Fruit fly (Drosophila melanogaster) whole organism, embryonic: ENCODE results near the gene CG10064.

ENCODE experiments used
- Ada2b ChIP-seq: fragments of 200-800 bp; sonication (Bioruptor generic); IDR thresholded peaks from 2 replicates; pipeline ENCODE4 v1.3.6; 2022; ENCODE audit warnings: missing biosample characterization, missing genetic modification characterization
- Atf-2 ChIP-seq: fragments of 200-800 bp; sonication (Bioruptor generic); optimal IDR thresholded peaks from 2 replicates; lab custom pipeline; 2016; ENCODE audit warnings: missing biosample characterization, missing genetic modification characterization
- CG10565 ChIP-seq: fragments of 200-800 bp; sonication (Bioruptor generic); optimal IDR thresholded peaks from 3 replicates; lab custom pipeline; 2016; ENCODE audit warnings: missing biosample characterization, mild to moderate bottlenecking, missing genetic modification characterization
- CG10979 ChIP-seq: fragments of 200-800 bp; sonication (Bioruptor generic); optimal IDR thresholded peaks from 2 replicates; lab custom pipeline; 2018; ENCODE audit warnings: missing biosample characterization, mild to moderate bottlenecking, missing genetic modification characterization, moderate library complexity
- CG12155 ChIP-seq: fragments of 200-800 bp; sonication (Bioruptor generic); optimal IDR thresholded peaks from 3 replicates; lab custom pipeline; 2016; ENCODE audit warnings: missing biosample characterization, missing genetic modification characterization
- CG13287 ChIP-seq: fragments of 200-800 bp; sonication (Bioruptor generic); IDR thresholded peaks from 2 replicates; pipeline ENCODE4 v1.3.6; 2022; ENCODE audit warnings: missing biosample characterization, missing genetic modification characterization; ENCODE audit not compliant: partially characterized antibody
- CG13775 ChIP-seq: fragments of 200-800 bp; sonication (Bioruptor generic); optimal IDR thresholded peaks from 3 replicates; lab custom pipeline; 2017; ENCODE audit warnings: missing biosample characterization, mild to moderate bottlenecking, missing genetic modification characterization
- CG1602 ChIP-seq: fragments of 200-800 bp; sonication (Bioruptor generic); optimal IDR thresholded peaks from 3 replicates; lab custom pipeline; 2016; ENCODE audit warnings: missing biosample characterization, missing genetic modification characterization
- CG16815 ChIP-seq: fragments of 200-800 bp; sonication (Bioruptor generic); optimal IDR thresholded peaks from 3 replicates; lab custom pipeline; 2017; ENCODE audit warnings: missing biosample characterization, mild to moderate bottlenecking, missing genetic modification characterization
- CG17912 ChIP-seq: fragments of 200-800 bp; sonication (Bioruptor generic); optimal IDR thresholded peaks from 2 replicates; lab custom pipeline; 2018; ENCODE audit warnings: missing biosample characterization, mild to moderate bottlenecking, missing genetic modification characterization
- CG34224 ChIP-seq: fragments of 200-800 bp; sonication (Bioruptor generic); IDR thresholded peaks from 3 replicates; pipeline ENCODE4 v1.3.6; 2022; ENCODE audit warnings: missing biosample characterization, missing genetic modification characterization; ENCODE audit not compliant: partially characterized antibody
- CG43689 ChIP-seq: fragments of 200-800 bp; sonication (Bioruptor generic); IDR thresholded peaks from 2 replicates; pipeline ENCODE4 v1.3.6; 2022; ENCODE audit warnings: missing biosample characterization, missing genetic modification characterization
- CG4617 ChIP-seq: fragments of 200-800 bp; sonication (Bioruptor generic); optimal IDR thresholded peaks from 3 replicates; lab custom pipeline; 2016; ENCODE audit warnings: missing biosample characterization, missing genetic modification characterization, borderline replicate concordance
- CG4707 ChIP-seq: fragments of 200-800 bp; sonication (Bioruptor generic); optimal IDR thresholded peaks from 2 replicates; lab custom pipeline; 2018; ENCODE audit warnings: missing biosample characterization, mild to moderate bottlenecking, missing genetic modification characterization, moderate library complexity
- CG7556 ChIP-seq: fragments of 200-800 bp; sonication (Bioruptor generic); optimal IDR thresholded peaks from 2 replicates; lab custom pipeline; 2017; ENCODE audit warnings: missing biosample characterization, mild to moderate bottlenecking, missing genetic modification characterization
- CG7963 ChIP-seq: fragments of 200-800 bp; sonication (Bioruptor generic); IDR thresholded peaks from 3 replicates; pipeline ENCODE4 v1.3.6; 2022; ENCODE audit warnings: missing biosample characterization, missing genetic modification characterization; ENCODE audit not compliant: partially characterized antibody
- CG8944 ChIP-seq: fragments of 200-800 bp; sonication (Bioruptor generic); optimal IDR thresholded peaks from 3 replicates; lab custom pipeline; 2016; ENCODE audit warnings: missing biosample characterization, missing genetic modification characterization
- CHES-1-like ChIP-seq: fragments of 200-800 bp; sonication (Bioruptor generic); optimal IDR thresholded peaks from 2 replicates; lab custom pipeline; 2016; ENCODE audit warnings: missing biosample characterization, missing genetic modification characterization
- CkIIα-i1 ChIP-seq: fragments of 200-800 bp; sonication (Bioruptor generic); IDR thresholded peaks from 2 replicates; pipeline ENCODE4 v1.3.6; 2022; ENCODE audit warnings: missing biosample characterization, missing genetic modification characterization
- CrebB ChIP-seq: fragments of 200-800 bp; sonication (Bioruptor generic); optimal IDR thresholded peaks from 3 replicates; lab custom pipeline; 2018; ENCODE audit warnings: missing biosample characterization, mild to moderate bottlenecking, missing genetic modification characterization
- Doc2 ChIP-seq: fragments of 200-800 bp; sonication (Bioruptor generic); IDR thresholded peaks from 2 replicates; pipeline ENCODE4 v1.3.6; 2022; ENCODE audit warnings: missing biosample characterization, missing genetic modification characterization
- Fer2 ChIP-seq: fragments of 200-800 bp; sonication (Bioruptor generic); optimal IDR thresholded peaks from 2 replicates; lab custom pipeline; 2018; ENCODE audit warnings: missing biosample characterization, mild to moderate bottlenecking, missing genetic modification characterization, moderate library complexity
- HLH54F ChIP-seq: fragments of 200-800 bp; sonication (Bioruptor generic); optimal IDR thresholded peaks from 3 replicates; lab custom pipeline; 2016; ENCODE audit warnings: missing biosample characterization, missing genetic modification characterization
- HmgZ ChIP-seq: fragments of 200-800 bp; sonication (Bioruptor generic); optimal IDR thresholded peaks from 2 replicates; lab custom pipeline; 2018; ENCODE audit warnings: missing biosample characterization, mild to moderate bottlenecking, missing genetic modification characterization
- Hr78 ChIP-seq, 2 experiments: fragments of 200-800 bp in 1 of 2; fragments of >200 bp in 1 of 2; sonication (Bioruptor generic) in 1 of 2; optimal IDR thresholded peaks; 2 replicates each; lab custom pipeline; 2017 to 2019; ENCODE audit warnings: missing biosample characterization in 2 of 2, missing genetic modification characterization in 2 of 2, mild to moderate bottlenecking in 1 of 2, moderate library complexity in 1 of 2
- MESR4 ChIP-seq: fragments of 200-800 bp; sonication (Bioruptor generic); optimal IDR thresholded peaks from 2 replicates; lab custom pipeline; 2018; ENCODE audit warnings: missing biosample characterization, mild to moderate bottlenecking, missing genetic modification characterization, moderate library complexity
- Mes4 ChIP-seq: fragments of 200-800 bp; sonication (Bioruptor generic); optimal IDR thresholded peaks from 2 replicates; lab custom pipeline; 2016; ENCODE audit warnings: missing biosample characterization, missing genetic modification characterization
- Neu2 ChIP-seq: fragments of 200-800 bp; sonication (Bioruptor generic); optimal IDR thresholded peaks from 3 replicates; lab custom pipeline; 2016; ENCODE audit warnings: missing biosample characterization, missing genetic modification characterization, borderline replicate concordance
- Nf-YB ChIP-seq: fragments of 200-800 bp; sonication (Bioruptor generic); optimal IDR thresholded peaks from 3 replicates; lab custom pipeline; 2019; ENCODE audit warnings: missing biosample characterization, mild to moderate bottlenecking, missing genetic modification characterization, moderate library complexity
- Nf-YC ChIP-seq: fragments of 200-800 bp; optimal IDR thresholded peaks from 3 replicates; lab custom pipeline; 2019; ENCODE audit warnings: missing biosample characterization, mild to moderate bottlenecking, missing genetic modification characterization, moderate library complexity
- amos ChIP-seq: fragments of 200-800 bp; sonication (Bioruptor generic); IDR thresholded peaks from 2 replicates; pipeline ENCODE4 v1.3.6; 2022; ENCODE audit warnings: missing biosample characterization, missing genetic modification characterization; ENCODE audit not compliant: partially characterized antibody
- chif ChIP-seq, 2 experiments: fragments of 200-800 bp; sonication (Bioruptor generic); optimal IDR thresholded peaks; 3 replicates each; lab custom pipeline; 2016; ENCODE audit warnings: missing biosample characterization in 2 of 2, missing genetic modification characterization in 2 of 2
- exex ChIP-seq: fragments of 200-800 bp; sonication (Bioruptor generic); optimal IDR thresholded peaks from 4 replicates; lab custom pipeline; 2018; ENCODE audit warnings: missing biosample characterization, mild to moderate bottlenecking, missing genetic modification characterization, moderate library complexity
- fd3F ChIP-seq: fragments of 200-800 bp; sonication (Bioruptor generic); optimal IDR thresholded peaks from 2 replicates; lab custom pipeline; 2018; ENCODE audit warnings: missing biosample characterization, mild to moderate bottlenecking, missing genetic modification characterization, moderate library complexity
- fd64A ChIP-seq: fragments of 200-800 bp; sonication (Bioruptor generic); optimal IDR thresholded peaks from 3 replicates; lab custom pipeline; 2018; ENCODE audit warnings: missing biosample characterization, mild to moderate bottlenecking, missing genetic modification characterization
- fru ChIP-seq: fragments of >200 bp; optimal IDR thresholded peaks from 2 replicates; lab custom pipeline; 2017
- hbn ChIP-seq: fragments of 200-800 bp; sonication (Bioruptor generic); IDR thresholded peaks from 2 replicates; pipeline ENCODE4 v1.3.6; 2022; ENCODE audit warnings: missing biosample characterization, missing genetic modification characterization; ENCODE audit not compliant: partially characterized antibody
- kay ChIP-seq: fragments of 200-800 bp; sonication (Bioruptor generic); optimal IDR thresholded peaks from 2 replicates; lab custom pipeline; 2016; ENCODE audit warnings: missing biosample characterization, missing genetic modification characterization
- mirr ChIP-seq: fragments of 200-800 bp; sonication (Bioruptor generic); optimal IDR thresholded peaks from 3 replicates; lab custom pipeline; 2018; ENCODE audit warnings: missing biosample characterization, mild to moderate bottlenecking, missing genetic modification characterization
- mld ChIP-seq: fragments of 200-800 bp; sonication (Bioruptor generic); IDR thresholded peaks from 3 replicates; pipeline ENCODE4 v1.3.6; 2022; ENCODE audit warnings: missing biosample characterization, missing genetic modification characterization; ENCODE audit not compliant: partially characterized antibody
- org-1 ChIP-seq: fragments of 200-800 bp; sonication (Bioruptor generic); optimal IDR thresholded peaks from 2 replicates; lab custom pipeline; 2017; ENCODE audit warnings: missing biosample characterization, missing genetic modification characterization
- sd ChIP-seq: fragments of 200-800 bp; sonication (Bioruptor generic); optimal IDR thresholded peaks from 3 replicates; lab custom pipeline; 2018; ENCODE audit warnings: missing biosample characterization, mild to moderate bottlenecking, missing genetic modification characterization, moderate library complexity
- sqz ChIP-seq: fragments of 200-800 bp; sonication (Bioruptor generic); optimal IDR thresholded peaks from 3 replicates; lab custom pipeline; 2018; ENCODE audit warnings: missing biosample characterization, mild to moderate bottlenecking, missing genetic modification characterization
- sr ChIP-seq: fragments of 200-800 bp; sonication (Bioruptor generic); IDR thresholded peaks from 3 replicates; pipeline ENCODE4 v1.3.6; 2022; ENCODE audit warnings: missing biosample characterization, missing genetic modification characterization
- ssp ChIP-seq: fragments of 200-800 bp; sonication (Bioruptor generic); IDR thresholded peaks from 2 replicates; pipeline ENCODE4 v1.3.6; 2022; ENCODE audit warnings: missing biosample characterization, missing genetic modification characterization
- trem ChIP-seq: fragments of 200-800 bp; optimal IDR thresholded peaks from 3 replicates; lab custom pipeline; 2019; ENCODE audit warnings: missing biosample characterization, mild to moderate bottlenecking, missing genetic modification characterization, moderate library complexity
- wor ChIP-seq: fragments of 200-800 bp; sonication (Bioruptor generic); IDR thresholded peaks from 2 replicates; pipeline ENCODE4 v1.3.6; 2022; ENCODE audit warnings: missing biosample characterization, missing genetic modification characterization

CG10064 gene

dm6 chr3L:6955254-6956229, 12.2 kb downstream of the CG10064 start, which contains the start of the genes CG10077 and CG9948 (continued):
- peak; percentile 41 for TF ChIP-seq Mes4 (GFP tag; lab: Kevin White, UChicago)
- peak; percentile 68; the same call in 1 of the 3 replicates for TF ChIP-seq mld (GFP tag; lab: Robert Waterston, UW)
- peak; percentile 51 for TF ChIP-seq HLH54F (GFP tag; lab: Kevin White, UChicago)
- TF ChIP-seq CG4707 (GFP tag; lab: Kevin White, UChicago), result peak; percentile 75
- TF ChIP-seq Nf-YC (tag; lab: Kevin White, UChicago), result peak; percentile 85
- TF ChIP-seq CG7963 (GFP tag; lab: Robert Waterston, UW), result peak; percentile 61; the same call in 1 of the 3 replicates
- peak; percentile 11 for TF ChIP-seq CG8944 (GFP tag; lab: Kevin White, UChicago)
- TF ChIP-seq CG16815 (GFP tag; lab: Kevin White, UChicago), result peak; percentile 82
- peak; percentile 81 for TF ChIP-seq Fer2 (tag; lab: Kevin White, UChicago)
- TF ChIP-seq CG4617 (GFP tag; lab: Kevin White, UChicago), result peak; percentile 82
- peak; percentile 89 for TF ChIP-seq CG10979 (tag; lab: Kevin White, UChicago)
- TF ChIP-seq kay (GFP tag; lab: Kevin White, UChicago), result peak; percentile 47
- peak; percentile 71 for TF ChIP-seq Nf-YB (GFP tag; lab: Kevin White, UChicago)
- TF ChIP-seq CG43689 (GFP tag; lab: Robert Waterston, UW), result peak; percentile 64
- 0 out of 3 replicates have a peak, but pooled peaks have one; percentile 25 for TF ChIP-seq sr (GFP tag; lab: Robert Waterston, UW)
- TF ChIP-seq trem (tag; lab: Kevin White, UChicago), result peak; percentile 92
- no peak for TF ChIP-seq Neu2 (GFP tag; lab: Kevin White, UChicago)
- TF ChIP-seq fd64A (GFP tag; lab: Kevin White, UChicago), result peak; percentile 51
- peak; percentile 83 for TF ChIP-seq amos
- TF ChIP-seq CkIIα-i1 (GFP tag; lab: Robert Waterston, UW), result no peak; the same call in 1 of the 2 replicates
- TF ChIP-seq sqz (GFP tag; lab: Kevin White, UChicago), result peak; percentile 83
- peak; percentile 84 for TF ChIP-seq CrebB
- TF ChIP-seq MESR4 (GFP tag; lab: Kevin White, UChicago), result peak; percentile 92
- TF ChIP-seq CG1602 (GFP tag; lab: Kevin White, UChicago), result peak; percentile 90
- TF ChIP-seq CG17912 (GFP tag; lab: Kevin White, UChicago), result peak; percentile 81
- peak; percentile 85 for TF ChIP-seq fd3F (GFP tag; lab: Kevin White, UChicago)
- peak; percentile 64 for TF ChIP-seq Atf-2
- TF ChIP-seq Doc2 (GFP tag; lab: Robert Waterston, UW), result no peak
- peak; percentile 80 for TF ChIP-seq CG12155 (GFP tag; lab: Kevin White, UChicago)
- TF ChIP-seq CHES-1-like (GFP tag; lab: Kevin White, UChicago), result peak; percentile 32
- peak; percentile 72 for TF ChIP-seq ssp (GFP tag; lab: Robert Waterston, UW)
- TF ChIP-seq CG13287 (GFP tag; lab: Robert Waterston, UW), result peak; percentile 78
- peak; percentile 0 for TF ChIP-seq CG10565 (GFP tag; lab: Kevin White, UChicago)
- TF ChIP-seq mirr (GFP tag; lab: Kevin White, UChicago), result peak; percentile 83
- TF ChIP-seq hbn (GFP tag; lab: Robert Waterston, UW), result peak; percentile 71
- TF ChIP-seq Ada2b (GFP tag; lab: Robert Waterston, UW), result peak; percentile 94
- peak; percentile 79 for TF ChIP-seq org-1 (GFP tag; lab: Kevin White, UChicago)
- peak; percentile 83; the same call in 2 of the 3 replicates for TF ChIP-seq CG34224 (GFP tag; lab: Robert Waterston, UW)
- TF ChIP-seq exex (tag; lab: Kevin White, UChicago), result no peak
- TF ChIP-seq CG13775 (GFP tag; lab: Kevin White, UChicago), result peak; percentile 85
- TF ChIP-seq fru (lab: Kevin White, UChicago), result no peak
- peak; percentile 92 for TF ChIP-seq HmgZ (tag; lab: Kevin White, UChicago)
- TF ChIP-seq chif (GFP tag; optimal IDR thresholded peaks at IDR 0.05; lab: Kevin White, UChicago), result peak; percentile 32 to 77
- peak; percentile 98 for TF ChIP-seq sd (tag; lab: Kevin White, UChicago)
- TF ChIP-seq wor (GFP tag; lab: Robert Waterston, UW), result peak; percentile 79
- TF ChIP-seq CG7556, result peak; percentile 84
- no peak for TF ChIP-seq Hr78 (GFP tag; optimal IDR thresholded peaks at IDR 0.05; lab: Kevin White, UChicago)
